Fruit fly (Drosophila melanogaster) whole organism, wandering third instar larva: ENCODE measurements around the gene Sap47.

Experiments
- Abd-B ChIP-seq: fragments of >200 bp; optimal IDR thresholded peaks from 2 replicates; lab custom pipeline; 2017; ENCODE audit warnings: missing biosample characterization, missing genetic modification characterization
- CG9705 ChIP-seq: fragments of 200-800 bp; sonication (Bioruptor generic); optimal IDR thresholded peaks from 2 replicates; lab custom pipeline; 2018; ENCODE audit warnings: missing biosample characterization, mild to moderate bottlenecking, missing genetic modification characterization
- Dfd ChIP-seq: fragments of >200 bp; optimal IDR thresholded peaks from 2 replicates; lab custom pipeline; 2017; ENCODE audit warnings: missing biosample characterization, missing genetic modification characterization
- Dif ChIP-seq: fragments of 200-275, 200-300 bp; sonication (Bioruptor generic); optimal IDR thresholded peaks from 2 replicates; lab custom pipeline; 2018; ENCODE audit warnings: missing biosample characterization, missing genetic modification characterization; ENCODE audit not compliant: partially characterized antibody
- N ChIP-seq: fragments of >200 bp; optimal IDR thresholded peaks from 2 replicates; lab custom pipeline; 2018; ENCODE audit warnings: missing biosample characterization, missing external identifiers, missing genetic modification characterization
- Vsx2 ChIP-seq: fragments of 200-300, 225-300 bp; sonication (Bioruptor generic); optimal IDR thresholded peaks from 2 replicates; lab custom pipeline; 2018; ENCODE audit warnings: missing biosample characterization, missing genetic modification characterization; ENCODE audit not compliant: partially characterized antibody
- br ChIP-seq: fragments of 200-800 bp; sonication (Bioruptor generic); optimal IDR thresholded peaks from 2 replicates; lab custom pipeline; 2016; ENCODE audit warnings: missing biosample characterization, missing genetic modification characterization
- ey ChIP-seq: fragments of 200-800 bp; sonication (Bioruptor generic); optimal IDR thresholded peaks from 2 replicates; lab custom pipeline; 2016; ENCODE audit warnings: missing biosample characterization, missing genetic modification characterization
- foxo ChIP-seq, 2 experiments: fragments of 200-800 bp; sonication (Bioruptor generic); optimal IDR thresholded peaks; 2 replicates in 1 of 2; 3 replicates in 1 of 2; lab custom pipeline; 2016 to 2017; ENCODE audit warnings: missing biosample characterization in 2 of 2, missing genetic modification characterization in 2 of 2
- h ChIP-seq: fragments of 200-800 bp; sonication (Bioruptor generic); optimal IDR thresholded peaks from 3 replicates; lab custom pipeline; 2016; ENCODE audit warnings: missing biosample characterization, mild to moderate bottlenecking, missing genetic modification characterization
- lola ChIP-seq: fragments of >200 bp; optimal IDR thresholded peaks from 2 replicates; lab custom pipeline; 2017; ENCODE audit warnings: missing biosample characterization, missing genetic modification characterization
- pan ChIP-seq: fragments of >200 bp; optimal IDR thresholded peaks from 2 replicates; lab custom pipeline; 2017
- usp ChIP-seq: fragments of >200 bp; optimal IDR thresholded peaks from 2 replicates; lab custom pipeline; 2017; ENCODE audit warnings: missing biosample characterization, missing genetic modification characterization
- woc ChIP-seq: sonication (Bioruptor generic); optimal IDR thresholded peaks from 2 replicates; lab custom pipeline; 2016; ENCODE audit warnings: missing biosample characterization, mild to moderate bottlenecking, missing genetic modification characterization

- TF ChIP-seq lola (GFP tag; lab: Kevin White, UChicago) = no peak
- no peak for TF ChIP-seq N (GFP tag; lab: Kevin White, UChicago)
- no peak for TF ChIP-seq usp (GFP tag; lab: Kevin White, UChicago)
- TF ChIP-seq h (GFP tag; lab: Kevin White, UChicago) = no peak
- TF ChIP-seq br (GFP tag; lab: Kevin White, UChicago) = no peak
- peak; percentile 81 for TF ChIP-seq Dfd (GFP tag; lab: Kevin White, UChicago)
- TF ChIP-seq foxo (GFP tag; optimal IDR thresholded peaks at IDR 0.05; lab: Kevin White, UChicago) = no peak
- no peak for TF ChIP-seq ey (GFP tag; lab: Kevin White, UChicago)
- no peak for TF ChIP-seq Vsx2
- no peak for TF ChIP-seq Abd-B (GFP tag; lab: Kevin White, UChicago)
- TF ChIP-seq CG9705 (GFP tag; lab: Kevin White, UChicago) = no peak
- TF ChIP-seq pan = no peak
- TF ChIP-seq woc = no peak
- no peak for TF ChIP-seq Dif
These were observed 21.7 kb upstream of the Sap47 start for dm6 chr3R:15913231-15913630.
